Fruit fly (Drosophila melanogaster): Measurements from ENCODE around the gene Yp3.

Yp3 gene

DNA sequence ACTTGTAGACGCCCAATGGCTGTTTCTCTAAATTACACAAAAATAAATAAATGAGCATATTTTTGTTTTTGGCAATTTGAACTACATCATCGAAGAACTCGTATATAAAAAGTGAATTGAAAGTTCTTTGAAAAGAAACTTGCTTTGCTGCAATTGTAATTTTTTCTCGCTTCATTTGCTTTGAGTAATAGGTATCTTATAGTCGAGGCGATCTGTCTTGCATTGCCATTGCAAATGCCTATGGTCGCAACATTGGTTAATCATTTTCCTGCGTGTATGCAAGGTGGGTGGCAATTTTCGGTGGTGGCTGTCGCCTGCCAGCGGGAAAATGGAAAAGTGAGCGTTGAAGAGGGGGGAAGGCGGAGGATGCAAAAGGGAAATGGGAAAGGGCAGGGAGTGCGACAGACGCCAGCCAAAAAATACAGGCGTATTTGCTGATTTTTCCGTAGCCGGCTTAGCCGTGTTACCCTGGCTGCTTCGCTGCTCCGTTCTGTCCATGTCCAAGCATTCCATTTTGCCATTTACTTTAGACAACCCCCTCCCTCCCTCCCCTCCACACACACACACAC lies 28.0 kb downstream of the Yp3 start:
- no peak for TF ChIP-seq CG8478 (optimal IDR thresholded peaks at IDR 0.05)
- no peak for TF ChIP-seq EcR (GFP tag; optimal IDR thresholded peaks at IDR 0.05)
- TF ChIP-seq psq (optimal IDR thresholded peaks at IDR 0.05) = no peak
- TF ChIP-seq pan (optimal IDR thresholded peaks at IDR 0.05) = no peak
- TF ChIP-seq usp (GFP tag; optimal IDR thresholded peaks at IDR 0.05) = no peak
- TF ChIP-seq Dll (optimal IDR thresholded peaks at IDR 0.05) = no peak

- TF ChIP-seq usp (GFP tag; optimal IDR thresholded peaks at IDR 0.05) (no peak), CG8478 (optimal IDR thresholded peaks at IDR 0.05) (no peak), Dll (optimal IDR thresholded peaks at IDR 0.05) (no peak), EcR (GFP tag; optimal IDR thresholded peaks at IDR 0.05) (no peak), psq (optimal IDR thresholded peaks at IDR 0.05) (no peak)
Measured at dm6 chrX:13788973-13789682, 29.8 kb downstream of the Yp3 start.

- TF ChIP-seq psq (optimal IDR thresholded peaks at IDR 0.05) = no peak
- no peak for TF ChIP-seq usp (GFP tag; optimal IDR thresholded peaks at IDR 0.05)
- TF ChIP-seq EcR (GFP tag; optimal IDR thresholded peaks at IDR 0.05) = no peak
- TF ChIP-seq CG8478 (optimal IDR thresholded peaks at IDR 0.05) = no peak
- TF ChIP-seq pan (optimal IDR thresholded peaks at IDR 0.05) = no peak
- TF ChIP-seq Dll (optimal IDR thresholded peaks at IDR 0.05) = no peak
Measured at dm6 chrX:13791011-13791410, 31.7 kb downstream of the Yp3 start, which contains the start of gene CG10993. Gene CG10993, minus strand, starts transcription at chrX:13791111.

- TF ChIP-seq Dll (optimal IDR thresholded peaks at IDR 0.05) (no peak), usp (GFP tag; optimal IDR thresholded peaks at IDR 0.05) (no peak), EcR (GFP tag; optimal IDR thresholded peaks at IDR 0.05) (no peak), CG8478 (optimal IDR thresholded peaks at IDR 0.05) (no peak), pan (optimal IDR thresholded peaks at IDR 0.05) (no peak), psq (optimal IDR thresholded peaks at IDR 0.05) (no peak)
Measured at dm6 chrX:13792463-13792862, 33.1 kb downstream of the Yp3 start.

- TF ChIP-seq Dll (optimal IDR thresholded peaks at IDR 0.05) = no peak
- TF ChIP-seq CG8478 (optimal IDR thresholded peaks at IDR 0.05) = no peak
- TF ChIP-seq usp (GFP tag; optimal IDR thresholded peaks at IDR 0.05) = no peak
Measured at dm6 chrX:13797538-13797937, 38.2 kb downstream of the Yp3 start, which contains the start of gene CG10996. Gene CG10996, minus strand, starts transcription at chrX:13797638.

DNA sequence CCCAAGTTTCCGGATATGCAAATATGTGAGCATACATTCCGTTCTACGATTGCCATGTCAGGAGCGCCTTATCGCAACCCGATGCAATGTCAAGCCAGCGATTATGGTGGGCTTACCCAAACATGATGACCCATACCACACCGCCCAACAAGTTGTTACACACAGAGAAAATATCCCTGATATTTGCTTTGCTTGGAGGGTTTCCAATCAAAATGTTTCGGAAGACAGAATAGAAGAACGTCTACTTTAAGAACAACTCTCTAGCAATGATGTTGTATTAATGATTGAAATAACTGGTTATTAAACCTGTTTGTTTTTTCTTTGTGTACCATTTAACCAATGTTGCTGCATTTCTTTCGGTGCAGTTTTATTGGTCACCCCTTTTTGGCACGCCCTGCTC lies 41.3 kb downstream of the Yp3 start:
- TF ChIP-seq usp (GFP tag; optimal IDR thresholded peaks at IDR 0.05) = no peak

dm6 chrX:13804398-13804797 lies 45.1 kb downstream of the Yp3 start:
- no peak for TF ChIP-seq pan (optimal IDR thresholded peaks at IDR 0.05)
- TF ChIP-seq EcR (GFP tag; optimal IDR thresholded peaks at IDR 0.05) = no peak
- TF ChIP-seq psq (optimal IDR thresholded peaks at IDR 0.05) = no peak
- no peak for TF ChIP-seq Dll (optimal IDR thresholded peaks at IDR 0.05)
- TF ChIP-seq CG8478 (optimal IDR thresholded peaks at IDR 0.05) = no peak
- no peak for TF ChIP-seq usp (GFP tag; optimal IDR thresholded peaks at IDR 0.05)

- TF ChIP-seq usp (GFP tag; optimal IDR thresholded peaks at IDR 0.05) (no peak), CG8478 (optimal IDR thresholded peaks at IDR 0.05) (no peak), psq (optimal IDR thresholded peaks at IDR 0.05) (no peak), EcR (GFP tag; optimal IDR thresholded peaks at IDR 0.05) (no peak), Dll (optimal IDR thresholded peaks at IDR 0.05) (no peak), pan (optimal IDR thresholded peaks at IDR 0.05) (no peak)
Measured at dm6 chrX:13805554-13805953, 46.2 kb downstream of the Yp3 start.

All from whole organism.